Worm (Caenorhabditis elegans) whole organism, early embryonic: ENCODE measurements around the gene oac-6.

Experiments used
- B0310.2 ChIP-seq: sonication (generic microtip); optimal IDR thresholded peaks from 2 replicates; lab custom pipeline; 2016; ENCODE audit warnings: mild to moderate bottlenecking, missing genetic modification characterization, missing compliant biosample characterization
- ama-1 ChIP-seq: fragments of 150-350 bp; optimal IDR thresholded peaks from 2 replicates; lab custom pipeline; 2014
- ceh-13 ChIP-seq: fragments of 200-800 bp; sonication (Bioruptor generic); optimal IDR thresholded peaks from 2 replicates; lab custom pipeline; 2018; ENCODE audit warnings: mild to moderate bottlenecking, missing genetic modification characterization, missing compliant biosample characterization
- ets-7 ChIP-seq: sonication (generic microtip); optimal IDR thresholded peaks from 2 replicates; lab custom pipeline; 2016; ENCODE audit warnings: missing genotype, missing genetic modification characterization, missing compliant biosample characterization
- flt-1 ChIP-seq: fragments of 200-800 bp; sonication (Bioruptor generic); IDR thresholded peaks from 2 replicates; pipeline ENCODE4 v1.3.6; 2022; ENCODE audit warnings: missing genetic modification characterization, missing compliant biosample characterization
- hmbx-1 ChIP-seq: sonication (generic microtip); optimal IDR thresholded peaks from 2 replicates; lab custom pipeline; 2016; ENCODE audit warnings: mild to moderate bottlenecking, missing genetic modification characterization, missing compliant biosample characterization
- hmg-4 ChIP-seq: fragments of 200-800 bp; sonication (Bioruptor generic); optimal IDR thresholded peaks from 2 replicates; lab custom pipeline; 2018; ENCODE audit warnings: mild to moderate bottlenecking, missing genetic modification characterization, missing compliant biosample characterization
- hnd-1 ChIP-seq: sonication (generic microtip); optimal IDR thresholded peaks from 2 replicates; lab custom pipeline; 2016; ENCODE audit warnings: missing genetic modification characterization, missing compliant biosample characterization
- pes-1 ChIP-seq: fragments of 200-800 bp; sonication (Bioruptor generic); IDR thresholded peaks from 2 replicates; pipeline ENCODE4 v1.3.6; 2022; ENCODE audit warnings: missing genetic modification reagents, missing genetic modification characterization, missing compliant biosample characterization
- tbx-11 ChIP-seq: fragments of 200-800 bp; sonication (Bioruptor generic); IDR thresholded peaks from 2 replicates; pipeline ENCODE4 v1.3.6; 2022; ENCODE audit warnings: missing genetic modification characterization, missing compliant biosample characterization
- tbx-37 ChIP-seq: fragments of 200-800 bp; sonication (Bioruptor generic); conservative IDR thresholded peaks from 2 replicates; pipeline ENCODE4 v1.3.6; 2022; ENCODE audit warnings: missing genetic modification reagents, missing genetic modification characterization, missing compliant biosample characterization
- tra-4 ChIP-seq: sonication (generic microtip); optimal IDR thresholded peaks from 2 replicates; lab custom pipeline; 2017; ENCODE audit warnings: missing genetic modification characterization, missing compliant biosample characterization

DNA sequence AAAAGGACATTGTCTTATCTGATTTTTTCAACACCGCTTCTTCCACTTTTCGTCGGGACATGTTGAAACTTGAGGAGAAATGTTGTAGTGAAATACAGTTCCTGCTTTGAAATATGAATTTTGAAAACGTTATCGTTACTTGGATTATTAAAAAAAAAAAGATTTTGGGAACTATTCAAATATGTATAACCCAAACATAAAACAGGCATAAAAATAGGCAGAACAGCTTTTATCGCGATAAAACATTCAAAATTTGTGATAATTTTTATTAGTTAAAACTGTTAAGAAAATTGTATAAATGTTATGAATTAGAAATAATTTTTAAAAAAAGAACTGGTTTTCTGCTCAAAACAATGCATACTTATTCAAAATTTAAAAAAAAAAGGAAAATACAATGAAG, 46.1 kb upstream of the oac-6 start, which contains the start of gene bgnt-1.3:
- TF ChIP-seq ceh-13 (GFP tag; lab: Kevin White, UChicago), result no peak
- TF ChIP-seq hnd-1 (tag; lab: Kevin White, UChicago), result no peak
- TF ChIP-seq hmbx-1 (tag; lab: Kevin White, UChicago), result no peak
- no peak for TF ChIP-seq pes-1 (GFP tag; lab: Robert Waterston, UW)
- TF ChIP-seq flt-1, result no peak
- TF ChIP-seq tra-4, result no peak
- no peak for TF ChIP-seq hmg-4 (GFP tag; lab: Kevin White, UChicago)
- no peak for TF ChIP-seq B0310.2 (tag; lab: Kevin White, UChicago)
- no peak for TF ChIP-seq ama-1 (lab: Kevin White, UChicago)
- no peak for TF ChIP-seq tbx-37 (GFP tag; lab: Robert Waterston, UW)
- no peak for TF ChIP-seq tbx-11 (GFP tag; lab: Robert Waterston, UW)
- no peak for TF ChIP-seq ets-7 (tag; lab: Kevin White, UChicago)
